Worm (Caenorhabditis elegans) whole organism, L1 larva: ENCODE data around the gene algn-13.

Source experiments
- ama-1 ChIP-seq: fragments of 150-350 bp; optimal IDR thresholded peaks from 2 replicates; lab custom pipeline; 2014
- ceh-82 ChIP-seq, 3 experiments: fragments of 150-350 bp in 1 of 3; sonication (generic microtip) in 2 of 3; optimal IDR thresholded peaks; 2 replicates each; lab custom pipeline; 2014 to 2017; ENCODE audit warnings: missing biosample characterization in 3 of 3, missing genetic modification characterization in 3 of 3
- lin-13 ChIP-seq: fragments of 150-350 bp; optimal IDR thresholded peaks from 2 replicates; lab custom pipeline; 2014; ENCODE audit warnings: missing biosample characterization, missing genetic modification reagents, missing genetic modification characterization
- mab-9 ChIP-seq: fragments of 200-800 bp; sonication (Bioruptor generic); IDR thresholded peaks from 2 replicates; pipeline ENCODE4 v1.3.6; 2022; ENCODE audit warnings: missing genetic modification reagents, missing genetic modification characterization, missing compliant biosample characterization
- nhr-237 ChIP-seq: fragments of 150-350 bp; optimal IDR thresholded peaks from 2 replicates; lab custom pipeline; 2014; ENCODE audit warnings: missing biosample characterization, missing genetic modification characterization
- nhr-76 ChIP-seq: sonication (generic microtip); optimal IDR thresholded peaks from 2 replicates; lab custom pipeline; 2017; ENCODE audit warnings: missing biosample characterization, missing genetic modification characterization
- unc-98 ChIP-seq: fragments of 200-800 bp; sonication (Bioruptor generic); IDR thresholded peaks from 2 replicates; pipeline ENCODE4 v1.3.6; 2022; ENCODE audit warnings: missing genetic modification characterization, missing compliant biosample characterization
- ztf-11 ChIP-seq, 2 experiments: sonication (generic microtip); optimal IDR thresholded peaks; 2 replicates each; lab custom pipeline; 2016 to 2017; ENCODE audit warnings: missing genetic modification characterization in 2 of 2, missing biosample characterization in 1 of 2, missing compliant biosample characterization in 1 of 2

ce11 chrV:13949752-13950151 lies 12.0 kb downstream of the algn-13 start, which contains the start of gene R10D12.7:
- no peak for TF ChIP-seq ztf-11 (tag; optimal IDR thresholded peaks at IDR 0.05; lab: Kevin White, UChicago)
- no peak for TF ChIP-seq unc-98
- TF ChIP-seq nhr-237, result no peak
- no peak for TF ChIP-seq nhr-76 (tag; lab: Kevin White, UChicago)
- TF ChIP-seq ama-1 (lab: Kevin White, UChicago), result no peak
- no peak for TF ChIP-seq mab-9
- TF ChIP-seq ceh-82 (tag; optimal IDR thresholded peaks at IDR 0.05; lab: Kevin White, UChicago), result no peak
- TF ChIP-seq lin-13, result no peak
